Worm (Caenorhabditis elegans) whole organism, L3 larva: ENCODE results near the gene col-135.

Experiments
- ZK546.5 ChIP-seq: sonication (generic microtip); optimal IDR thresholded peaks from 2 replicates; lab custom pipeline; 2017; ENCODE audit warnings: missing biosample characterization, missing genetic modification characterization
- egl-27 ChIP-seq: sonication (generic microtip); optimal IDR thresholded peaks from 4 replicates; lab custom pipeline; 2017; ENCODE audit warnings: missing biosample characterization, missing genetic modification reagents, missing genetic modification characterization
- fos-1 ChIP-seq: fragments of 150-350 bp; optimal IDR thresholded peaks from 2 replicates; lab custom pipeline; 2014; ENCODE audit warnings: missing biosample characterization, missing genetic modification characterization
- lin-15B ChIP-seq: fragments of 150-350 bp; optimal IDR thresholded peaks from 2 replicates; lab custom pipeline; 2014; ENCODE audit warnings: missing biosample characterization, missing genetic modification characterization
- nhr-23 ChIP-seq: fragments of 150-350 bp; optimal IDR thresholded peaks from 2 replicates; lab custom pipeline; 2014; ENCODE audit warnings: missing biosample characterization, missing genetic modification reagents, missing genetic modification characterization
- nhr-237 ChIP-seq: fragments of 150-350 bp; optimal IDR thresholded peaks from 2 replicates; lab custom pipeline; 2014; ENCODE audit warnings: missing biosample characterization, missing genetic modification characterization
- nhr-25 ChIP-seq: sonication (generic microtip); optimal IDR thresholded peaks from 2 replicates; lab custom pipeline; 2017; ENCODE audit warnings: missing biosample characterization, missing genetic modification characterization
- nhr-28 ChIP-seq: fragments of 150-350 bp; optimal IDR thresholded peaks from 2 replicates; lab custom pipeline; 2014; ENCODE audit warnings: missing biosample characterization, missing genetic modification characterization
- nhr-43 ChIP-seq: sonication (generic microtip); optimal IDR thresholded peaks from 2 replicates; lab custom pipeline; 2016; ENCODE audit warnings: mild to moderate bottlenecking, missing genetic modification characterization, missing compliant biosample characterization; ENCODE audit not compliant: poor library complexity, severe bottlenecking
- nhr-77 ChIP-seq: fragments of 150-350 bp; optimal IDR thresholded peaks from 2 replicates; lab custom pipeline; 2014; ENCODE audit warnings: missing biosample characterization, missing genetic modification characterization
- sea-2 ChIP-seq: fragments of 150-350 bp; sonication (generic microtip); optimal IDR thresholded peaks from 4 replicates; lab custom pipeline; 2014; ENCODE audit warnings: missing biosample characterization, missing genetic modification reagents, missing genetic modification characterization
- snpc-4 ChIP-seq: fragments of 150-350 bp; optimal IDR thresholded peaks from 2 replicates; lab custom pipeline; 2014; ENCODE audit warnings: missing biosample characterization, missing genetic modification characterization

DNA sequence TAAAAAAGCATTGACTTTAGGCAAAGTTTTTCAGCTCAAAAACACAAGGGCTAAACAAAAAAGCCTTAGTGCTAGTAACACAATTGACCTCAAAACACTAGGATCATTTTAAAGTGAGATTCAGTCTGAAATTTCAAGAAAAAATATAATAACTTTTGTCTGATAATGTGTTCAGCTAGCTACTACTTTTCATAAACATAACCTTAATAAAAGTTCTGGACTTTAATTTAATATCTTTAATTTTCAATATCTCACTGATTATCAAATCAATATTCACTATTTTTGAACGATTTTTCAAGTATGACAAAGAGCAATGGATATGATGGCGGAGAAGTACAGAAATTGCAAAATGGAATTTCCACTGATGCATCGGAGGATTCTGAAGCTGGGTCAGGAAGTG is 17.3 kb downstream of the col-135 start, which contains the start of gene M199.135:
- TF ChIP-seq lin-15B (tag; lab: Kevin White, UChicago) (no peak), nhr-43 (no peak), snpc-4 (tag; lab: Kevin White, UChicago) (no peak), nhr-237 (tag; lab: Kevin White, UChicago) (no peak), egl-27 (no peak), nhr-77 (no peak), nhr-23 (tag; lab: Kevin White, UChicago) (no peak), sea-2 (GFP tag; lab: Kevin White, UChicago) (no peak), nhr-28 (tag; lab: Kevin White, UChicago) (no peak), fos-1 (tag; lab: Kevin White, UChicago) (no peak), nhr-25 (no peak), ZK546.5 (no peak)
